Worm (Caenorhabditis elegans): Measurements from ENCODE around the gene C03G5.14.

C03G5.14 gene

ce11 chrX:8475759-8476228 is 45.9 kb upstream of the C03G5.14 start, which contains the start of gene nhr-14:
Gene nhr-14, minus strand, starts transcription at chrX:8476178.
- TF ChIP-seq egl-5 (tag; optimal IDR thresholded peaks at IDR 0.05): no peak
- peak; percentile 16 for TF ChIP-seq nhr-25 (tag; optimal IDR thresholded peaks at IDR 0.05)

DNA sequence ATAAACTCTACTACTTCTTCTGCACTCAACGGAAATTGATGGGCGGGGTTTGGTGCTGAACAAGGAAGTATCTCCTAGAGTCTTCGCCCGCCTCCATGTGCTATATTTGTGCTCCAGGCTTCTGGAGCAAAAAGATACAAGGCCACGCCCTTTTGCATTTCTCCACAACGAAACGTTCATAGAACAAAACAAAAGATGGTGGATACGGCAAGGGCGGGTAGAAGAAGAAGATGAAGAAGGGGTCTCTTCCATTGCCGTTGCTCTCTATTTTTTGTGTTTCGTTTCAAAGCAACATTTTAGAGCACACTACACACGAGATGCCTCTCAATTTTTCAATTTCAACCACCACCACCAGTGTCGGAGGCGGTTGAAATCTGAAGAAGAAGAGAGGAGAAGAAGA is 45.4 kb upstream of the C03G5.14 start:
- TF ChIP-seq fkh-10 (GFP tag; optimal IDR thresholded peaks at IDR 0.05) (peak; percentile 73), mdl-1 (tag; optimal IDR thresholded peaks at IDR 0.05) (peak; percentile 50), pha-4 (tag; optimal IDR thresholded peaks at IDR 0.05) (no peak), snpc-4 (tag; optimal IDR thresholded peaks at IDR 0.05) (no peak), jun-1 (tag; optimal IDR thresholded peaks at IDR 0.05) (no peak), unc-62 (GFP tag; optimal IDR thresholded peaks at IDR 0.05) (peak; percentile 1), elt-1 (tag; optimal IDR thresholded peaks at IDR 0.05) (no peak), lin-39 (tag; optimal IDR thresholded peaks at IDR 0.05) (peak; percentile 34), nhr-43 (tag; optimal IDR thresholded peaks at IDR 0.05; ENCODE audit: poor library complexity, severe bottlenecking) (no peak), elt-3 (tag; optimal IDR thresholded peaks at IDR 0.05) (no peak), skn-1 (tag; optimal IDR thresholded peaks at IDR 0.05) (no peak), fos-1 (tag; optimal IDR thresholded peaks at IDR 0.05) (no peak), hmg-11 (tag; optimal IDR thresholded peaks at IDR 0.05) (peak; percentile 25), nhr-237 (tag; optimal IDR thresholded peaks at IDR 0.05) (no peak), nhr-25 (tag; optimal IDR thresholded peaks at IDR 0.05) (no peak), ceh-9 (tag; optimal IDR thresholded peaks at IDR 0.05) (no peak)

ce11 chrX:8477048-8477806 is 44.5 kb upstream of the C03G5.14 start:
- TF ChIP-seq ama-1 (optimal IDR thresholded peaks at IDR 0.05) (peak; percentile 39), jun-1 (tag; optimal IDR thresholded peaks at IDR 0.05) (peak; percentile 59), snpc-4 (tag; optimal IDR thresholded peaks at IDR 0.05) (peak; percentile 63), fkh-2 (tag; optimal IDR thresholded peaks at IDR 0.05) (no peak), sea-2 (GFP tag; optimal IDR thresholded peaks at IDR 0.05) (no peak), ztf-11 (tag; optimal IDR thresholded peaks at IDR 0.05) (no peak), eor-1 (tag; optimal IDR thresholded peaks at IDR 0.05) (no peak), nhr-76 (tag; optimal IDR thresholded peaks at IDR 0.05) (peak; percentile 46), fkh-10 (GFP tag; optimal IDR thresholded peaks at IDR 0.05) (no peak), pha-4 (tag; optimal IDR thresholded peaks at IDR 0.05) (no peak), nhr-11 (tag; optimal IDR thresholded peaks at IDR 0.05) (no peak), lsy-12 (tag; optimal IDR thresholded peaks at IDR 0.05) (peak; percentile 81), egl-5 (tag; optimal IDR thresholded peaks at IDR 0.05) (no peak), nhr-25 (tag; optimal IDR thresholded peaks at IDR 0.05) (peak; percentile 99), nhr-67 (tag; optimal IDR thresholded peaks at IDR 0.05) (no peak), nhr-28 (tag; optimal IDR thresholded peaks at IDR 0.05) (no peak), mdl-1 (tag; optimal IDR thresholded peaks at IDR 0.05) (peak; percentile 74), lin-39 (tag; optimal IDR thresholded peaks at IDR 0.05) (no peak), nhr-77 (tag; optimal IDR thresholded peaks at IDR 0.05) (no peak), ceh-28 (tag; optimal IDR thresholded peaks at IDR 0.05) (peak; percentile 79), lin-15B (tag; optimal IDR thresholded peaks at IDR 0.05) (no peak), elt-2 (tag; optimal IDR thresholded peaks at IDR 0.05) (peak; percentile 74), daf-12 (tag; optimal IDR thresholded peaks at IDR 0.05) (no peak), nfya-1 (tag; optimal IDR thresholded peaks at IDR 0.05; ENCODE audit: insufficient read depth) (peak; percentile 66), unc-39 (tag; optimal IDR thresholded peaks at IDR 0.05) (no peak), elt-1 (tag; optimal IDR thresholded peaks at IDR 0.05) (peak; percentile 47), ZK546.5 (tag; optimal IDR thresholded peaks at IDR 0.05) (no peak), skn-1 (tag; optimal IDR thresholded peaks at IDR 0.05) (no peak), egl-27 (tag; optimal IDR thresholded peaks at IDR 0.05) (no peak), tbx-2 (tag; optimal IDR thresholded peaks at IDR 0.05) (peak; percentile 88), unc-62 (GFP tag; optimal IDR thresholded peaks at IDR 0.05) (peak; percentile 91), ztf-4 (tag; optimal IDR thresholded peaks at IDR 0.05) (peak; percentile 59), pqm-1 (tag; optimal IDR thresholded peaks at IDR 0.05) (no peak), nhr-43 (tag; optimal IDR thresholded peaks at IDR 0.05; ENCODE audit: poor library complexity, severe bottlenecking) (peak; percentile 99), hmg-11 (tag; optimal IDR thresholded peaks at IDR 0.05) (peak; percentile 5), ceh-82 (tag; optimal IDR thresholded peaks at IDR 0.05) (peak; percentile 5), nhr-23 (tag; optimal IDR thresholded peaks at IDR 0.05) (peak; percentile 98), fos-1 (tag; optimal IDR thresholded peaks at IDR 0.05) (no peak), ceh-9 (tag; optimal IDR thresholded peaks at IDR 0.05) (no peak), elt-3 (tag; optimal IDR thresholded peaks at IDR 0.05) (peak in 2 of 3 experiments; percentile 77 to 90), ceh-16 (tag; optimal IDR thresholded peaks at IDR 0.05) (no peak), aly-2 (tag; optimal IDR thresholded peaks at IDR 0.05) (no peak), R02D3.7 (tag; optimal IDR thresholded peaks at IDR 0.05) (peak; percentile 24), nhr-237 (tag; optimal IDR thresholded peaks at IDR 0.05) (no peak), zag-1 (tag; optimal IDR thresholded peaks at IDR 0.05) (no peak), nhr-12 (tag; optimal IDR thresholded peaks at IDR 0.05) (no peak)

Data from whole organism, L3 larva.